Worm (Caenorhabditis elegans) whole organism, L3 larva: ENCODE data around the gene F18E2.15.

Experiments used
- ZK546.5 ChIP-seq: sonication (generic microtip); optimal IDR thresholded peaks from 2 replicates; lab custom pipeline; 2017; ENCODE audit warnings: missing biosample characterization, missing genetic modification characterization
- aly-2 ChIP-seq: fragments of 150-350 bp; optimal IDR thresholded peaks from 2 replicates; lab custom pipeline; 2014; ENCODE audit warnings: missing biosample characterization, missing genetic modification characterization
- ama-1 ChIP-seq: fragments of 150-350 bp; optimal IDR thresholded peaks from 2 replicates; lab custom pipeline; 2018
- ceh-16 ChIP-seq: sonication (generic microtip); optimal IDR thresholded peaks from 2 replicates; lab custom pipeline; 2017; ENCODE audit warnings: missing biosample characterization, missing genetic modification characterization
- ceh-28 ChIP-seq: fragments of 150-350 bp; optimal IDR thresholded peaks from 2 replicates; lab custom pipeline; 2014; ENCODE audit warnings: missing biosample characterization, missing genetic modification reagents, missing genetic modification characterization
- ceh-82 ChIP-seq: fragments of 150-350 bp; optimal IDR thresholded peaks from 2 replicates; lab custom pipeline; 2014; ENCODE audit warnings: missing biosample characterization, missing genetic modification characterization
- ceh-9 ChIP-seq: sonication (generic microtip); optimal IDR thresholded peaks from 2 replicates; lab custom pipeline; 2018; ENCODE audit warnings: missing biosample characterization, missing genetic modification characterization
- egl-27 ChIP-seq: sonication (generic microtip); optimal IDR thresholded peaks from 4 replicates; lab custom pipeline; 2017; ENCODE audit warnings: missing biosample characterization, missing genetic modification reagents, missing genetic modification characterization
- egl-5 ChIP-seq: fragments of 150-350 bp; optimal IDR thresholded peaks from 2 replicates; lab custom pipeline; 2017; ENCODE audit warnings: missing biosample characterization, missing genetic modification reagents, missing genetic modification characterization, inconsistent platforms
- elt-1 ChIP-seq: fragments of 150-350 bp; optimal IDR thresholded peaks from 2 replicates; lab custom pipeline; 2014; ENCODE audit warnings: missing biosample characterization, missing genetic modification characterization
- elt-2 ChIP-seq: sonication (generic microtip); optimal IDR thresholded peaks from 2 replicates; lab custom pipeline; 2016; ENCODE audit warnings: missing genetic modification reagents, mild to moderate bottlenecking, missing genetic modification characterization, missing compliant biosample characterization
- elt-3 ChIP-seq, 3 experiments: fragments of 150-350 bp in 1 of 3; sonication (generic microtip) in 2 of 3; optimal IDR thresholded peaks; 2 replicates in 2 of 3; 4 replicates in 1 of 3; lab custom pipeline; 2014 to 2017; ENCODE audit warnings: missing biosample characterization in 3 of 3, missing genetic modification characterization in 3 of 3
- eor-1 ChIP-seq, 2 experiments: fragments of 150-350 bp; optimal IDR thresholded peaks; 2 replicates each; lab custom pipeline; 2014 to 2018; ENCODE audit warnings: missing biosample characterization in 2 of 2, missing genetic modification characterization in 2 of 2
- fkh-2 ChIP-seq: fragments of 150-350 bp; optimal IDR thresholded peaks from 2 replicates; lab custom pipeline; 2014; ENCODE audit warnings: missing biosample characterization, missing genetic modification reagents, missing genetic modification characterization
- hmg-11 ChIP-seq: sonication (generic microtip); optimal IDR thresholded peaks from 2 replicates; lab custom pipeline; 2016; ENCODE audit warnings: missing genetic modification characterization, missing compliant biosample characterization
- lin-15B ChIP-seq: fragments of 150-350 bp; optimal IDR thresholded peaks from 2 replicates; lab custom pipeline; 2014; ENCODE audit warnings: missing biosample characterization, missing genetic modification characterization
- lin-39 ChIP-seq: fragments of 150-350 bp; optimal IDR thresholded peaks from 2 replicates; lab custom pipeline; 2018; ENCODE audit warnings: missing biosample characterization, missing genetic modification reagents, missing genetic modification characterization
- lsy-12 ChIP-seq: sonication (generic microtip); optimal IDR thresholded peaks from 2 replicates; lab custom pipeline; 2016; ENCODE audit warnings: mild to moderate bottlenecking, missing genetic modification characterization, missing compliant biosample characterization
- mdl-1 ChIP-seq: fragments of 150-350 bp; optimal IDR thresholded peaks from 2 replicates; lab custom pipeline; 2014; ENCODE audit warnings: missing biosample characterization, missing genetic modification characterization
- mml-1 ChIP-seq: fragments of 150-350 bp; sonication (generic microtip); optimal IDR thresholded peaks from 3 replicates; lab custom pipeline; 2014; ENCODE audit warnings: missing biosample characterization, missing genetic modification characterization
- nfya-1 ChIP-seq: sonication (generic microtip); optimal IDR thresholded peaks from 2 replicates; lab custom pipeline; 2017; ENCODE audit warnings: missing genetic modification characterization, mild to moderate bottlenecking, missing compliant biosample characterization, antibody characterized with exemption, moderate library complexity; ENCODE audit not compliant: insufficient read depth
- nhr-11 ChIP-seq: fragments of 150-350 bp; optimal IDR thresholded peaks from 2 replicates; lab custom pipeline; 2014; ENCODE audit warnings: missing biosample characterization, missing genetic modification characterization
- nhr-12 ChIP-seq: fragments of 150-350 bp; optimal IDR thresholded peaks from 2 replicates; lab custom pipeline; 2014; ENCODE audit warnings: missing biosample characterization, missing genetic modification characterization
- nhr-23 ChIP-seq: fragments of 150-350 bp; optimal IDR thresholded peaks from 2 replicates; lab custom pipeline; 2014; ENCODE audit warnings: missing biosample characterization, missing genetic modification reagents, missing genetic modification characterization
- nhr-25 ChIP-seq: sonication (generic microtip); optimal IDR thresholded peaks from 2 replicates; lab custom pipeline; 2017; ENCODE audit warnings: missing biosample characterization, missing genetic modification characterization
- nhr-28 ChIP-seq: fragments of 150-350 bp; optimal IDR thresholded peaks from 2 replicates; lab custom pipeline; 2014; ENCODE audit warnings: missing biosample characterization, missing genetic modification characterization
- nhr-67 ChIP-seq: fragments of 150-350 bp; optimal IDR thresholded peaks from 2 replicates; lab custom pipeline; 2014; ENCODE audit warnings: missing biosample characterization, missing genetic modification characterization
- nhr-76 ChIP-seq: fragments of 150-350 bp; sonication (generic microtip); optimal IDR thresholded peaks from 5 replicates; lab custom pipeline; 2014; ENCODE audit warnings: missing biosample characterization, missing genetic modification characterization
- nhr-77 ChIP-seq: fragments of 150-350 bp; optimal IDR thresholded peaks from 2 replicates; lab custom pipeline; 2014; ENCODE audit warnings: missing biosample characterization, missing genetic modification characterization
- pqm-1 ChIP-seq: fragments of 150-350 bp; optimal IDR thresholded peaks from 2 replicates; lab custom pipeline; 2017; ENCODE audit warnings: missing biosample characterization, missing genetic modification characterization, inconsistent platforms
- skn-1 ChIP-seq: fragments of 150-350 bp; optimal IDR thresholded peaks from 2 replicates; lab custom pipeline; 2014; ENCODE audit warnings: missing biosample characterization, missing genetic modification characterization
- snpc-4 ChIP-seq: fragments of 150-350 bp; optimal IDR thresholded peaks from 2 replicates; lab custom pipeline; 2014; ENCODE audit warnings: missing biosample characterization, missing genetic modification characterization
- tbx-2 ChIP-seq: sonication (generic microtip); optimal IDR thresholded peaks from 2 replicates; lab custom pipeline; 2016; ENCODE audit warnings: mild to moderate bottlenecking, missing genetic modification characterization, missing compliant biosample characterization
- unc-39 ChIP-seq: sonication (generic microtip); optimal IDR thresholded peaks from 4 replicates; lab custom pipeline; 2017; ENCODE audit warnings: missing biosample characterization, missing genetic modification characterization
- unc-62 ChIP-seq: fragments of 150-350 bp; sonication (generic microtip); optimal IDR thresholded peaks from 4 replicates; lab custom pipeline; 2014; ENCODE audit warnings: missing biosample characterization, missing genetic modification reagents, missing genetic modification characterization
- ztf-11 ChIP-seq: fragments of 150-350 bp; optimal IDR thresholded peaks from 2 replicates; lab custom pipeline; 2014; ENCODE audit warnings: missing biosample characterization, missing genetic modification characterization
- ztf-4 ChIP-seq: fragments of 150-350 bp; optimal IDR thresholded peaks from 2 replicates; lab custom pipeline; 2014; ENCODE audit warnings: missing biosample characterization, missing genetic modification characterization

F18E2.15 gene

ce11 chrV:12780248-12780647 lies 19.4 kb upstream of the F18E2.15 start (continued):
- TF ChIP-seq lin-39 (tag; lab: Kevin White, UChicago): peak; percentile 1
- TF ChIP-seq lsy-12 (tag; lab: Kevin White, UChicago): peak; percentile 57
- no peak for TF ChIP-seq ama-1 (lab: Kevin White, UChicago)
- no peak for TF ChIP-seq aly-2 (tag; lab: Kevin White, UChicago)
- no peak for TF ChIP-seq nhr-28 (tag; lab: Kevin White, UChicago)
- no peak for TF ChIP-seq fkh-2 (tag; lab: Kevin White, UChicago)
- no peak for TF ChIP-seq elt-3 (tag; optimal IDR thresholded peaks at IDR 0.05; lab: Kevin White, UChicago)
- no peak for TF ChIP-seq nhr-11 (tag; lab: Kevin White, UChicago)
- peak; percentile 7 for TF ChIP-seq pqm-1
- TF ChIP-seq eor-1 (tag; optimal IDR thresholded peaks at IDR 0.05; lab: Kevin White, UChicago): no peak
- TF ChIP-seq nhr-67: no peak
- TF ChIP-seq ceh-28 (tag; lab: Kevin White, UChicago): no peak
- TF ChIP-seq nhr-77 (tag; lab: Kevin White, UChicago): no peak
- TF ChIP-seq unc-62 (GFP tag; lab: Kevin White, UChicago): no peak
- no peak for TF ChIP-seq egl-5 (tag; lab: Kevin White, UChicago)
- TF ChIP-seq egl-27 (tag; lab: Kevin White, UChicago): no peak
- TF ChIP-seq mml-1 (tag; lab: Kevin White, UChicago): no peak
- no peak for TF ChIP-seq nhr-23
- no peak for TF ChIP-seq mdl-1
- TF ChIP-seq ceh-9: no peak
- TF ChIP-seq nhr-25: no peak
- no peak for TF ChIP-seq lin-15B (tag; lab: Kevin White, UChicago)
- TF ChIP-seq tbx-2: peak; percentile 22
- no peak for TF ChIP-seq ztf-4 (tag; lab: Kevin White, UChicago)
- TF ChIP-seq, all 47 proteins: peak for 10

DNA sequence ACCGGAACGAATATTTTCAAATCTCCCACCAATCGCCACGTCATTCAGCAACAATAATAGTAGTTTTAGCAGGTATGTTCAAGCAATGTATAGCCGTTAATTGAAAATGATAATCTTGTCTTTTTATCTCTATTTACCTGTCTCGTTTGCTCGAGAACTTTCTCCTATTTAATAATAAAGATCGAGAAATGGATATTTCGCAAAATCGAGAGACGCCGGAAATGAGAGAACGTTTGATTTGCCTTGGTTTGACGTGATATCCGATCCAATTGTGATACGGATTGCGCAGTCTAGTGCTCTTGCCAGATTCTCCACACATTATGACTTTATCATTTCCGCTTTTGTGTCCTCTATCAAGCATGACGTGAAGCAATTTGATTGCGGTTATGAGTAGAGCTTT lies 13.0 kb upstream of the F18E2.15 start:
- TF ChIP-seq lin-15B (tag; lab: Kevin White, UChicago) (no peak), snpc-4 (tag; lab: Kevin White, UChicago) (no peak), pqm-1 (no peak), ZK546.5 (no peak), ztf-11 (tag; lab: Kevin White, UChicago) (no peak), tbx-2 (no peak), ceh-82 (tag; lab: Kevin White, UChicago) (no peak), nhr-25 (no peak), lin-39 (tag; lab: Kevin White, UChicago) (no peak), mdl-1 (no peak), unc-39 (tag; lab: Kevin White, UChicago) (no peak), ceh-28 (tag; lab: Kevin White, UChicago) (no peak), nhr-77 (tag; lab: Kevin White, UChicago) (no peak), ceh-9 (no peak)

DNA sequence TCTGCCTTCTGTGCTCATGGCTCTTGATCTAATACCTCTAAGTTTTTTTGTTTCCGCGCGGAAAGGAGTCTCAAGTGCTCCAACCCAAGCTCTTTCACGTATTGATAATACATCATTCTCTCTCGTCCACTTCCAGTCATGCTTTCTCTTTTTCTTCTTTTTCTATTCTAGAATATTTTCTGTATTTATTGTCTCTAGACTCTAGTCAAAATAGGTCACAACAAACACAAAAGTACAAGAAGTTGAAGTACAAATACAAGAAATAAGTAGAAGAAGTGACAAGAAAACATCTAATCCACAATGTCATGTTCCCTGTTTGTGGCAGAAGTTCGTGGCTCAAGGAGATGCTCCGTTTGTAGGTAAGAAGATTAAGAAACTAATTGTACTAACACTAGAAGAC lies 12.4 kb upstream of the F18E2.15 start, which contains the start of gene ZC455.1:
Gene ZC455.1 (plus strand): TSS at position 301 of the 400 bp plus-strand sequence.
- TF ChIP-seq pqm-1: no peak
- TF ChIP-seq nhr-28 (tag; lab: Kevin White, UChicago): no peak
- no peak for TF ChIP-seq nhr-23
- no peak for TF ChIP-seq hmg-11 (tag; lab: Kevin White, UChicago)
- TF ChIP-seq nfya-1: no peak
- no peak for TF ChIP-seq ceh-16 (tag; lab: Kevin White, UChicago)
- TF ChIP-seq aly-2 (tag; lab: Kevin White, UChicago): no peak
- no peak for TF ChIP-seq lin-15B (tag; lab: Kevin White, UChicago)
- TF ChIP-seq ceh-28 (tag; lab: Kevin White, UChicago): no peak
- TF ChIP-seq elt-1 (tag; lab: Kevin White, UChicago): no peak
- TF ChIP-seq nhr-76 (tag; lab: Kevin White, UChicago): no peak
- TF ChIP-seq ceh-9: no peak
- TF ChIP-seq tbx-2: no peak

DNA sequence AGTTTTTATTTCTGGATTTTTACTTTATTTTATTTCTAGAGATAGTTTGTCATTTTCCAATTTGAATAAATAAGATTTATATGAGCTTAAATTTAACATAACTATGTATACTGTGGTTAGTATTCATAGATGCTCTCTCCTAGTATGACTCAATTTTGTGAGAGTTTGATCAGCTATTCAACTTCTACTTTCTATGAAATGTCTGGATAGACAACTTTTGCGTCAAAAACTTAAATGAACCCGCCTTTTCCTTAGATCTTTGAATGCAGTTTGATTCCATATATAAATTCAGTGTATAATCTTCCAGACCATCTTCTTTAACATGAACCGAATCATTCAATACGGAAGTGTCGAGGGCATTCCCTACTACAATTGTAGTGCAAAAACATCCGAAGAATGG lies 8.1 kb upstream of the F18E2.15 start, which contains the start of gene srt-43:
Gene srt-43 (plus strand): TSS at position 301 of the 400 bp plus-strand sequence.
- TF ChIP-seq skn-1 (tag; lab: Kevin White, UChicago) (no peak), egl-27 (tag; lab: Kevin White, UChicago) (no peak), nhr-12 (tag; lab: Kevin White, UChicago) (no peak), ZK546.5 (no peak), nhr-25 (no peak), ceh-28 (tag; lab: Kevin White, UChicago) (no peak), ama-1 (lab: Kevin White, UChicago) (no peak), unc-39 (tag; lab: Kevin White, UChicago) (no peak), nhr-28 (tag; lab: Kevin White, UChicago) (no peak), elt-2 (tag; lab: Kevin White, UChicago) (no peak), nhr-11 (tag; lab: Kevin White, UChicago) (no peak), nhr-67 (no peak), egl-5 (tag; lab: Kevin White, UChicago) (no peak), nhr-76 (tag; lab: Kevin White, UChicago) (no peak), lsy-12 (tag; lab: Kevin White, UChicago) (no peak), ceh-16 (tag; lab: Kevin White, UChicago) (no peak), ztf-4 (tag; lab: Kevin White, UChicago) (no peak), lin-39 (tag; lab: Kevin White, UChicago) (no peak), snpc-4 (tag; lab: Kevin White, UChicago) (no peak), ztf-11 (tag; lab: Kevin White, UChicago) (no peak)
